Worm (Caenorhabditis elegans): ENCODE measurements around the gene lbp-7.

Gene lbp-7

DNA sequence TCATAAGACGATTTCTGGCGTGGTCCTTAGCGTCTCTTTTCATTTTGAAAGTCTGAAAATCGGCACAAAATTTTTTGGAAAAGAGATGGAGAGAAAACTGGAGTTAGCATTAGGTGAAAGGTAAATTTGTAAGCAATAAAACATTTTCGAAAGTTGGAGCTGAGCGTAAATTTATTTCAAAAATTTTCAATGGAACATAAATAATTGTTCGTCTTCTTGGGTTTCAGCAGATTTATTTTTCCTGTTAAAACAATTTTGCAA is 29.5 kb downstream of the lbp-7 start, which contains the start of gene C06B3.6:
Gene C06B3.6 (minus strand): TSS at position 52 of the 261 bp plus-strand sequence.
- no peak for TF ChIP-seq irx-1 (tag; optimal IDR thresholded peaks at IDR 0.05)
- no peak for TF ChIP-seq sptf-1 (tag; optimal IDR thresholded peaks at IDR 0.05)
- no peak for TF ChIP-seq nhr-71 (tag; optimal IDR thresholded peaks at IDR 0.05)
- TF ChIP-seq dpl-1 (GFP tag; optimal IDR thresholded peaks at IDR 0.05) = no peak
- TF ChIP-seq ceh-88 (GFP tag; IDR thresholded peaks at IDR 0.05) = peak; percentile 1; the same call in 1 of the 2 replicates

DNA sequence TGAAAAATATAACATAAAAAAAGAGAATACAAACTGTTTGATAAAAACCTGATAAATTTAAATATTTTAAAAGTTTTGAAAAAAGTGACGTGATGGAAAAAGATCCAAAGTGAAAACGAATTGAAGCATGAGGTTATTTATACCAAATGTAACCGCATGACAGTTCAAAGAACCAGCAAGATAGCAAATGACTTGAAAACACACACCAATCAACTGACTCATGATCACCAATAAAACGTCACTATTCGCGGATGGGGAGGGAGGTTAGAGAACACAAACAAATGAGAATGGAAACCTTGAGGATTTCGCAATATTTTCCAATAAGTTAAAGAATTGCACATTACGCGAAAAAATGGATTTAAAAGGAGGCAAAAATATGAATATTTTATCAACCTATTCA is 30.0 kb downstream of the lbp-7 start, which contains the start of gene C06B3.7:
Gene C06B3.7 (plus strand): TSS at position 287 of the 400 bp plus-strand sequence.
- TF ChIP-seq tlp-1 (tag; optimal IDR thresholded peaks at IDR 0.05) (no peak), fos-1 (tag; optimal IDR thresholded peaks at IDR 0.05) (peak; percentile 62), lin-39 (tag; optimal IDR thresholded peaks at IDR 0.05) (peak; percentile 34), pax-3 (tag; optimal IDR thresholded peaks at IDR 0.05) (peak; percentile 82), nhr-237 (tag; optimal IDR thresholded peaks at IDR 0.05) (peak; percentile 53), pqm-1 (tag; optimal IDR thresholded peaks at IDR 0.05) (peak; percentile 46), sptf-1 (tag; optimal IDR thresholded peaks at IDR 0.05) (no peak), elt-2 (tag; optimal IDR thresholded peaks at IDR 0.05) (peak; percentile 85), zag-1 (tag; optimal IDR thresholded peaks at IDR 0.05) (no peak), unc-30 (tag; optimal IDR thresholded peaks at IDR 0.05) (no peak), snu-23 (GFP tag; optimal IDR thresholded peaks at IDR 0.05) (peak; percentile 90), fkh-4 (tag; optimal IDR thresholded peaks at IDR 0.05; ENCODE audit: borderline replicate concordance) (no peak), sox-4 (tag; optimal IDR thresholded peaks at IDR 0.05) (peak; percentile 61), nhr-76 (tag; optimal IDR thresholded peaks at IDR 0.05) (no peak), ceh-63 (GFP tag; optimal IDR thresholded peaks at IDR 0.05) (no peak), ets-5 (GFP tag; IDR thresholded peaks at IDR 0.05) (no peak), alr-1 (tag; optimal IDR thresholded peaks at IDR 0.05; ENCODE audit: borderline replicate concordance) (no peak), elt-3 (tag; optimal IDR thresholded peaks at IDR 0.05) (peak in 4 of 6 experiments; percentile 16 to 97 (median 50)), egl-27 (tag; optimal IDR thresholded peaks at IDR 0.05) (no peak), lin-13 (GFP tag; optimal IDR thresholded peaks at IDR 0.05) (peak; percentile 78), blmp-1 (tag; optimal IDR thresholded peaks at IDR 0.05) (peak; percentile 89), vab-15 (tag; optimal IDR thresholded peaks at IDR 0.05) (peak; percentile 100), lsy-2 (tag; optimal IDR thresholded peaks at IDR 0.05) (peak; percentile 74 to 85), hpl-2 (GFP tag; optimal IDR thresholded peaks at IDR 0.05) (no peak), xbp-1 (tag; optimal IDR thresholded peaks at IDR 0.05) (peak; percentile 89), nhr-84 (tag; optimal IDR thresholded peaks at IDR 0.05) (no peak), unc-130 (tag; optimal IDR thresholded peaks at IDR 0.05) (peak; percentile 96), isw-1 (GFP tag; IDR thresholded peaks at IDR 0.05) (peak; percentile 16; the same call in 1 of the 2 replicates), fkh-8 (tag; optimal IDR thresholded peaks at IDR 0.05) (peak; percentile 90), lin-35 (GFP tag; optimal IDR thresholded peaks at IDR 0.05) (peak; percentile 64 to 90), lir-3 (tag; optimal IDR thresholded peaks at IDR 0.05; ENCODE audit: poor library complexity) (peak; percentile 59), hlh-4 (tag; optimal IDR thresholded peaks at IDR 0.05) (no peak), aly-2 (tag; optimal IDR thresholded peaks at IDR 0.05) (no peak), unc-98 (GFP tag; IDR thresholded peaks at IDR 0.05) (no peak), nhr-28 (tag; optimal IDR thresholded peaks at IDR 0.05) (no peak), skn-1 (tag; optimal IDR thresholded peaks at IDR 0.05) (peak; percentile 84), nhr-71 (tag; optimal IDR thresholded peaks at IDR 0.05) (peak; percentile 97), irx-1 (tag; optimal IDR thresholded peaks at IDR 0.05) (peak; percentile 63), grh-1 (GFP tag; IDR thresholded peaks at IDR 0.05) (no peak), nhr-19 (GFP tag; conservative IDR thresholded peaks at IDR 0.05) (peak; percentile 96), lin-15B (tag; optimal IDR thresholded peaks at IDR 0.05) (no peak), tbx-2 (tag; optimal IDR thresholded peaks at IDR 0.05) (peak; percentile 75), ama-1 (optimal IDR thresholded peaks at IDR 0.05) (peak; percentile 66), unc-62 (GFP tag; optimal IDR thresholded peaks at IDR 0.05) (no peak), mef-2 (tag; optimal IDR thresholded peaks at IDR 0.05) (peak; percentile 64), pag-3 (tag; optimal IDR thresholded peaks at IDR 0.05; ENCODE audit: borderline replicate concordance, insufficient read depth) (no peak), egl-13 (tag; optimal IDR thresholded peaks at IDR 0.05) (no peak), mep-1 (tag; optimal IDR thresholded peaks at IDR 0.05) (peak; percentile 88), lin-14 (GFP tag; optimal IDR thresholded peaks at IDR 0.05) (peak; percentile 95), unc-86 (tag; optimal IDR thresholded peaks at IDR 0.05) (no peak)

Data from whole organism, L1 larva.